Worm (Caenorhabditis elegans) whole organism, L4/young adult: ENCODE data around the gene ndx-6.

Source experiments
- W03F9.2 ChIP-seq: fragments of 150-350 bp; optimal IDR thresholded peaks from 2 replicates; lab custom pipeline; 2014; ENCODE audit warnings: missing biosample characterization, missing genetic modification characterization
- dao-5 ChIP-seq: sonication (generic microtip); optimal IDR thresholded peaks from 2 replicates; lab custom pipeline; 2016; ENCODE audit warnings: missing genotype, missing genetic modification characterization, moderate library complexity, missing compliant biosample characterization

ce11 chrII:5378239-5378521, 11.5 kb downstream of the ndx-6 start:
- TF ChIP-seq W03F9.2 = no peak
- no peak for TF ChIP-seq dao-5 (tag; lab: Kevin White, UChicago)
